Worm (Caenorhabditis elegans) whole organism, L3 larva: ENCODE results near the gene acy-3.

Source experiments
- ZK546.5 ChIP-seq: sonication (generic microtip); optimal IDR thresholded peaks from 2 replicates; lab custom pipeline; 2017; ENCODE audit warnings: missing biosample characterization, missing genetic modification characterization
- aly-2 ChIP-seq: fragments of 150-350 bp; optimal IDR thresholded peaks from 2 replicates; lab custom pipeline; 2014; ENCODE audit warnings: missing biosample characterization, missing genetic modification characterization
- ama-1 ChIP-seq: fragments of 150-350 bp; optimal IDR thresholded peaks from 2 replicates; lab custom pipeline; 2018
- egl-27 ChIP-seq: sonication (generic microtip); optimal IDR thresholded peaks from 4 replicates; lab custom pipeline; 2017; ENCODE audit warnings: missing biosample characterization, missing genetic modification reagents, missing genetic modification characterization
- lin-15B ChIP-seq: fragments of 150-350 bp; optimal IDR thresholded peaks from 2 replicates; lab custom pipeline; 2014; ENCODE audit warnings: missing biosample characterization, missing genetic modification characterization
- lin-39 ChIP-seq: fragments of 150-350 bp; optimal IDR thresholded peaks from 2 replicates; lab custom pipeline; 2018; ENCODE audit warnings: missing biosample characterization, missing genetic modification reagents, missing genetic modification characterization
- nhr-11 ChIP-seq: fragments of 150-350 bp; optimal IDR thresholded peaks from 2 replicates; lab custom pipeline; 2014; ENCODE audit warnings: missing biosample characterization, missing genetic modification characterization
- nhr-28 ChIP-seq: fragments of 150-350 bp; optimal IDR thresholded peaks from 2 replicates; lab custom pipeline; 2014; ENCODE audit warnings: missing biosample characterization, missing genetic modification characterization
- pqm-1 ChIP-seq: fragments of 150-350 bp; optimal IDR thresholded peaks from 2 replicates; lab custom pipeline; 2017; ENCODE audit warnings: missing biosample characterization, missing genetic modification characterization, inconsistent platforms
- skn-1 ChIP-seq: fragments of 150-350 bp; optimal IDR thresholded peaks from 2 replicates; lab custom pipeline; 2014; ENCODE audit warnings: missing biosample characterization, missing genetic modification characterization
- snpc-4 ChIP-seq: fragments of 150-350 bp; optimal IDR thresholded peaks from 2 replicates; lab custom pipeline; 2014; ENCODE audit warnings: missing biosample characterization, missing genetic modification characterization
- unc-39 ChIP-seq: sonication (generic microtip); optimal IDR thresholded peaks from 4 replicates; lab custom pipeline; 2017; ENCODE audit warnings: missing biosample characterization, missing genetic modification characterization
- unc-62 ChIP-seq: fragments of 150-350 bp; sonication (generic microtip); optimal IDR thresholded peaks from 4 replicates; lab custom pipeline; 2014; ENCODE audit warnings: missing biosample characterization, missing genetic modification reagents, missing genetic modification characterization

ce11 chrIII:3800934-3801252 lies 14.6 kb upstream of the acy-3 start:
- TF ChIP-seq skn-1 (tag; lab: Kevin White, UChicago), result no peak
- TF ChIP-seq ZK546.5 (tag; lab: Kevin White, UChicago), result no peak
- no peak for TF ChIP-seq egl-27 (tag; lab: Kevin White, UChicago)
- TF ChIP-seq unc-39 (tag; lab: Kevin White, UChicago), result no peak
- TF ChIP-seq nhr-11 (tag; lab: Kevin White, UChicago), result no peak
- no peak for TF ChIP-seq unc-62 (GFP tag; lab: Kevin White, UChicago)
- TF ChIP-seq lin-15B, result no peak
- TF ChIP-seq snpc-4 (tag; lab: Kevin White, UChicago), result no peak
- no peak for TF ChIP-seq ama-1 (lab: Kevin White, UChicago)
- no peak for TF ChIP-seq lin-39 (tag; lab: Kevin White, UChicago)
- no peak for TF ChIP-seq pqm-1 (tag; lab: Kevin White, UChicago)
- no peak for TF ChIP-seq aly-2 (tag; lab: Kevin White, UChicago)
- no peak for TF ChIP-seq nhr-28
